Worm (Caenorhabditis elegans): ENCODE results near the gene egli-1.

ce11 chrII:9369394-9369793, 45.6 kb downstream of the egli-1 start:
- TF ChIP-seq nhr-77 (tag; optimal IDR thresholded peaks at IDR 0.05) (no peak), nhr-237 (tag; optimal IDR thresholded peaks at IDR 0.05) (no peak), elt-2 (tag; optimal IDR thresholded peaks at IDR 0.05) (no peak)
